Fruit fly (Drosophila melanogaster) whole organism, wandering third instar larva: ENCODE measurements around the gene UGP.
A peak's percentile ranks its signal among the peaks of the same experiment; 100 is the strongest.

Experiments used
- Abd-B ChIP-seq: fragments of >200 bp; optimal IDR thresholded peaks from 2 replicates; lab custom pipeline; 2017; ENCODE audit warnings: missing biosample characterization, missing genetic modification characterization
- CG32264 ChIP-seq: fragments of 200-800 bp; sonication (Bioruptor generic); optimal IDR thresholded peaks from 2 replicates; lab custom pipeline; 2016; ENCODE audit warnings: missing biosample characterization, missing genetic modification characterization
- CG9705 ChIP-seq: fragments of 200-800 bp; sonication (Bioruptor generic); optimal IDR thresholded peaks from 2 replicates; lab custom pipeline; 2018; ENCODE audit warnings: missing biosample characterization, mild to moderate bottlenecking, missing genetic modification characterization
- CrebA ChIP-seq: fragments of 200-800 bp; sonication (Bioruptor generic); optimal IDR thresholded peaks from 2 replicates; lab custom pipeline; 2016; ENCODE audit warnings: missing biosample characterization, mild to moderate bottlenecking, missing genetic modification characterization, borderline replicate concordance
- Dfd ChIP-seq: fragments of >200 bp; optimal IDR thresholded peaks from 2 replicates; lab custom pipeline; 2017; ENCODE audit warnings: missing biosample characterization, missing genetic modification characterization
- Dif ChIP-seq: fragments of 200-275, 200-300 bp; sonication (Bioruptor generic); optimal IDR thresholded peaks from 2 replicates; lab custom pipeline; 2018; ENCODE audit warnings: missing biosample characterization, missing genetic modification characterization; ENCODE audit not compliant: partially characterized antibody
- GATAd ChIP-seq: sonication (Bioruptor generic); optimal IDR thresholded peaks from 2 replicates; lab custom pipeline; 2016; ENCODE audit warnings: missing biosample characterization, missing genetic modification characterization
- HLH106 ChIP-seq: fragments of 200-800 bp; optimal IDR thresholded peaks from 3 replicates; lab custom pipeline; 2019; ENCODE audit warnings: missing biosample characterization, mild to moderate bottlenecking, missing genetic modification characterization, moderate library complexity
- Hnf4 ChIP-seq: fragments of 200-800 bp; sonication (Bioruptor generic); optimal IDR thresholded peaks from 2 replicates; lab custom pipeline; 2016; ENCODE audit warnings: missing biosample characterization, mild to moderate bottlenecking, missing genetic modification characterization
- Hr78 ChIP-seq: fragments of >200 bp; optimal IDR thresholded peaks from 2 replicates; lab custom pipeline; 2017; ENCODE audit warnings: missing biosample characterization, missing genetic modification characterization
- Hr83 ChIP-seq: fragments of 200-300 bp; sonication (Bioruptor generic); optimal IDR thresholded peaks from 2 replicates; lab custom pipeline; 2016; ENCODE audit warnings: missing biosample characterization, mild to moderate bottlenecking, missing genetic modification characterization, moderate library complexity; ENCODE audit not compliant: poor library complexity, severe bottlenecking
- Jra ChIP-seq: sonication (Bioruptor generic); optimal IDR thresholded peaks from 2 replicates; lab custom pipeline; 2016; ENCODE audit warnings: missing biosample characterization, missing genetic modification characterization
- Mio ChIP-seq: sonication (Bioruptor generic); optimal IDR thresholded peaks from 2 replicates; lab custom pipeline; 2016; ENCODE audit warnings: missing biosample characterization, missing genetic modification characterization
- Myc ChIP-seq: fragments of >200 bp; optimal IDR thresholded peaks from 2 replicates; lab custom pipeline; 2017
- N ChIP-seq: fragments of >200 bp; optimal IDR thresholded peaks from 2 replicates; lab custom pipeline; 2018; ENCODE audit warnings: missing biosample characterization, missing external identifiers, missing genetic modification characterization
- OdsH ChIP-seq: fragments of 200-800 bp; sonication (Bioruptor generic); optimal IDR thresholded peaks from 2 replicates; lab custom pipeline; 2016; ENCODE audit warnings: missing biosample characterization, mild to moderate bottlenecking, missing genetic modification characterization
- Rel ChIP-seq, 2 experiments: fragments of 200-800 bp; sonication (Bioruptor generic) in 1 of 2; optimal IDR thresholded peaks; 2 replicates in 1 of 2; 3 replicates in 1 of 2; lab custom pipeline; 2016 to 2019; ENCODE audit warnings: mild to moderate bottlenecking in 2 of 2, missing biosample characterization in 2 of 2, missing genetic modification characterization in 2 of 2, moderate library complexity in 1 of 2
- Sp1 ChIP-seq: fragments of 200-800 bp; sonication (Bioruptor generic); optimal IDR thresholded peaks from 3 replicates; lab custom pipeline; 2019; ENCODE audit warnings: missing biosample characterization, mild to moderate bottlenecking, missing genetic modification characterization, moderate library complexity
- Vsx2 ChIP-seq: fragments of 200-300, 225-300 bp; sonication (Bioruptor generic); optimal IDR thresholded peaks from 2 replicates; lab custom pipeline; 2018; ENCODE audit warnings: missing biosample characterization, missing genetic modification characterization; ENCODE audit not compliant: partially characterized antibody
- br ChIP-seq: fragments of 200-800 bp; sonication (Bioruptor generic); optimal IDR thresholded peaks from 2 replicates; lab custom pipeline; 2016; ENCODE audit warnings: missing biosample characterization, missing genetic modification characterization
- brk ChIP-seq: fragments of 200-800 bp; sonication (Bioruptor generic); optimal IDR thresholded peaks from 2 replicates; lab custom pipeline; 2016; ENCODE audit warnings: missing biosample characterization, mild to moderate bottlenecking, missing genetic modification characterization
- dl ChIP-seq, 2 experiments: fragments of 175-275, 200-275 bp in 1 of 2; fragments of 200-275 bp in 1 of 2; sonication (Bioruptor generic); optimal IDR thresholded peaks; lab custom pipeline; 2018; ENCODE audit warnings: mild to moderate bottlenecking in 2 of 2, missing biosample characterization in 2 of 2, missing genetic modification characterization in 2 of 2, moderate library complexity in 2 of 2; ENCODE audit not compliant: partially characterized antibody in 2 of 2, insufficient read depth in 1 of 2
- dmrt93B ChIP-seq: fragments of 200-800 bp; sonication (Bioruptor generic); optimal IDR thresholded peaks from 2 replicates; lab custom pipeline; 2018; ENCODE audit warnings: missing biosample characterization, mild to moderate bottlenecking, missing genetic modification characterization
- dsf ChIP-seq: sonication (Bioruptor generic); optimal IDR thresholded peaks from 2 replicates; lab custom pipeline; 2016; ENCODE audit warnings: missing biosample characterization, missing genetic modification characterization, borderline replicate concordance
- ey ChIP-seq: fragments of 200-800 bp; sonication (Bioruptor generic); optimal IDR thresholded peaks from 2 replicates; lab custom pipeline; 2016; ENCODE audit warnings: missing biosample characterization, missing genetic modification characterization
- foxo ChIP-seq, 2 experiments: fragments of 200-800 bp; sonication (Bioruptor generic); optimal IDR thresholded peaks; 2 replicates in 1 of 2; 3 replicates in 1 of 2; lab custom pipeline; 2016 to 2017; ENCODE audit warnings: missing biosample characterization in 2 of 2, missing genetic modification characterization in 2 of 2
- fru ChIP-seq: fragments of 200-800 bp; sonication (Bioruptor generic); optimal IDR thresholded peaks from 3 replicates; lab custom pipeline; 2016; ENCODE audit warnings: missing biosample characterization, mild to moderate bottlenecking, missing genetic modification characterization
- h ChIP-seq: fragments of 200-800 bp; sonication (Bioruptor generic); optimal IDR thresholded peaks from 3 replicates; lab custom pipeline; 2016; ENCODE audit warnings: missing biosample characterization, mild to moderate bottlenecking, missing genetic modification characterization
- jim ChIP-seq: fragments of 175-275, 200-325 bp; sonication (Bioruptor generic); optimal IDR thresholded peaks from 2 replicates; lab custom pipeline; 2016; ENCODE audit warnings: missing biosample characterization, mild to moderate bottlenecking, missing genetic modification characterization
- lola ChIP-seq: fragments of >200 bp; optimal IDR thresholded peaks from 2 replicates; lab custom pipeline; 2017; ENCODE audit warnings: missing biosample characterization, missing genetic modification characterization
- pan ChIP-seq: fragments of >200 bp; optimal IDR thresholded peaks from 2 replicates; lab custom pipeline; 2017
- psq ChIP-seq: fragments of 200-800 bp; sonication (Bioruptor generic); optimal IDR thresholded peaks from 3 replicates; lab custom pipeline; 2017; ENCODE audit warnings: missing biosample characterization, mild to moderate bottlenecking, missing genetic modification characterization, moderate library complexity
- rgr ChIP-seq: fragments of 200-800 bp; sonication (Bioruptor generic); optimal IDR thresholded peaks from 3 replicates; lab custom pipeline; 2016; ENCODE audit warnings: missing biosample characterization, mild to moderate bottlenecking, missing genetic modification characterization
- sage ChIP-seq: fragments of 200-800 bp; sonication (Bioruptor generic); optimal IDR thresholded peaks from 2 replicates; lab custom pipeline; 2016; ENCODE audit warnings: missing biosample characterization, mild to moderate bottlenecking, missing genetic modification characterization
- sv ChIP-seq: fragments of 200-800 bp; sonication (Bioruptor generic); optimal IDR thresholded peaks from 3 replicates; lab custom pipeline; 2016; ENCODE audit warnings: missing biosample characterization, missing genetic modification characterization
- tai ChIP-seq: sonication (Bioruptor generic); optimal IDR thresholded peaks from 2 replicates; lab custom pipeline; 2016; ENCODE audit warnings: missing biosample characterization, missing genetic modification characterization
- usp ChIP-seq: fragments of >200 bp; optimal IDR thresholded peaks from 2 replicates; lab custom pipeline; 2017; ENCODE audit warnings: missing biosample characterization, missing genetic modification characterization
- woc ChIP-seq: sonication (Bioruptor generic); optimal IDR thresholded peaks from 2 replicates; lab custom pipeline; 2016; ENCODE audit warnings: missing biosample characterization, mild to moderate bottlenecking, missing genetic modification characterization

UGP gene

dm6 chr3L:9396038-9396437, 37.3 kb upstream of the UGP start:
- TF ChIP-seq Rel (GFP tag; optimal IDR thresholded peaks at IDR 0.05; lab: Kevin White, UChicago) = no peak
- TF ChIP-seq Rel (tag; optimal IDR thresholded peaks at IDR 0.05; lab: Kevin White, UChicago) = peak; percentile 98
- TF ChIP-seq Mio (GFP tag; lab: Kevin White, UChicago) = no peak
- TF ChIP-seq usp (GFP tag; lab: Kevin White, UChicago) = no peak

- TF ChIP-seq Jra (GFP tag; lab: Kevin White, UChicago) (no peak), Rel (GFP tag; optimal IDR thresholded peaks at IDR 0.05; lab: Kevin White, UChicago) (no peak), Rel (tag; optimal IDR thresholded peaks at IDR 0.05; lab: Kevin White, UChicago) (peak; percentile 87)
Observed at dm6 chr3L:9391340-9391980, 32.7 kb upstream of the UGP start.

dm6 chr3L:9384445-9385079, 25.8 kb upstream of the UGP start:
- peak; percentile 54 for TF ChIP-seq psq (GFP tag; lab: Kevin White, UChicago)
- TF ChIP-seq Vsx2 = no peak

dm6 chr3L:9383345-9384075, 24.8 kb upstream of the UGP start, which contains the start of gene Hsp27:
Gene Hsp27, plus strand, starts transcription at chr3L:9384063.
- TF ChIP-seq Hnf4 (GFP tag; lab: Kevin White, UChicago) (peak; percentile 99), woc (GFP tag; lab: Kevin White, UChicago) (peak; percentile 100), Mio (GFP tag; lab: Kevin White, UChicago) (peak; percentile 93), tai (GFP tag; lab: Kevin White, UChicago) (peak; percentile 96), sage (GFP tag; lab: Kevin White, UChicago) (peak; percentile 99), foxo (GFP tag; optimal IDR thresholded peaks at IDR 0.05; lab: Kevin White, UChicago) (peak; percentile 97 to 100), Abd-B (GFP tag; lab: Kevin White, UChicago) (no peak), ey (GFP tag; lab: Kevin White, UChicago) (peak; percentile 99), dl (GFP tag; optimal IDR thresholded peaks at IDR 0.05; lab: Kevin White, UChicago; ENCODE audit: insufficient read depth in 1 of 2, partially characterized antibody in 2 of 2) (no peak), jim (peak; percentile 78), GATAd (GFP tag; lab: Kevin White, UChicago) (peak; percentile 96), Hr78 (GFP tag; lab: Kevin White, UChicago) (no peak), CG32264 (GFP tag; lab: Kevin White, UChicago) (peak; percentile 99), Hr83 (GFP tag; lab: Kevin White, UChicago) (peak; percentile 99), CG9705 (GFP tag; lab: Kevin White, UChicago) (peak; percentile 98), Dfd (GFP tag; lab: Kevin White, UChicago) (no peak), N (no peak), usp (GFP tag; lab: Kevin White, UChicago) (no peak), h (peak; percentile 100), HLH106 (tag; lab: Kevin White, UChicago) (peak; percentile 100), psq (GFP tag; lab: Kevin White, UChicago) (peak; percentile 100), CrebA (no peak), dmrt93B (GFP tag; lab: Kevin White, UChicago) (peak; percentile 100), sv (GFP tag; lab: Kevin White, UChicago) (peak; percentile 96), Rel (GFP tag; optimal IDR thresholded peaks at IDR 0.05; lab: Kevin White, UChicago) (peak; percentile 99), Rel (tag; optimal IDR thresholded peaks at IDR 0.05; lab: Kevin White, UChicago) (peak; percentile 94), lola (GFP tag; lab: Kevin White, UChicago) (no peak), OdsH (GFP tag; lab: Kevin White, UChicago) (peak; percentile 100), Sp1 (GFP tag; lab: Kevin White, UChicago) (peak; percentile 100), fru (GFP tag; lab: Kevin White, UChicago) (peak; percentile 100), br (GFP tag; lab: Kevin White, UChicago) (peak; percentile 100), Myc (lab: Kevin White, UChicago) (no peak), brk (GFP tag; lab: Kevin White, UChicago) (peak; percentile 98), Jra (GFP tag; lab: Kevin White, UChicago) (peak; percentile 98), dsf (peak; percentile 96), Dif (no peak), pan (lab: Kevin White, UChicago) (no peak), rgr (peak; percentile 100), Vsx2 (no peak)
